Fruit fly (Drosophila melanogaster): Measurements from ENCODE around the gene Vha14-2.

dm6 chr3R:6167183-6167582 is 44.8 kb downstream of the Vha14-2 start, which contains the start of gene CG1077:
- TF ChIP-seq CG7101 (tag; optimal IDR thresholded peaks at IDR 0.05) (no peak), tj (GFP tag; optimal IDR thresholded peaks at IDR 0.05) (no peak), toe (GFP tag; optimal IDR thresholded peaks at IDR 0.05) (no peak), cic (GFP tag; optimal IDR thresholded peaks at IDR 0.05) (no peak), CG11617 (GFP tag; optimal IDR thresholded peaks at IDR 0.05) (no peak), ovo (GFP tag; optimal IDR thresholded peaks at IDR 0.05) (no peak), Clk (GFP tag; optimal IDR thresholded peaks at IDR 0.05) (no peak), CG1620 (GFP tag; optimal IDR thresholded peaks at IDR 0.05) (no peak), Mnt (GFP tag; optimal IDR thresholded peaks at IDR 0.05) (no peak), CG5204 (GFP tag; optimal IDR thresholded peaks at IDR 0.05) (no peak), bab1 (GFP tag; optimal IDR thresholded peaks at IDR 0.05) (no peak)
